Comparison of ENCODE assay signal across 6 worm cellular contexts in genomic region chrIII:3200563-3200962, ce11.
TF ChIP-seq lines count a peak whose summit lies in the region.

No protein-coding gene starts in this region.

TF ChIP-seq in whole organism, L1 larva, 84 proteins besides CTCF, POLR2A, EP300 and RAD21 (continues in another document):
- TF ChIP-seq irx-1 (tag; optimal IDR thresholded peaks at IDR 0.05; lab: Kevin White, UChicago) (no peak), lin-15B (tag; optimal IDR thresholded peaks at IDR 0.05; lab: Kevin White, UChicago) (no peak), mef-2 (tag; optimal IDR thresholded peaks at IDR 0.05; lab: Kevin White, UChicago) (no peak), C34B4.2 (tag; optimal IDR thresholded peaks at IDR 0.05; lab: Kevin White, UChicago) (no peak), lsy-2 (tag; optimal IDR thresholded peaks at IDR 0.05; lab: Kevin White, UChicago) (peak in 1 of 2 experiments; percentile 10), ztf-11 (tag; optimal IDR thresholded peaks at IDR 0.05; lab: Kevin White, UChicago) (no peak), sptf-1 (tag; optimal IDR thresholded peaks at IDR 0.05; lab: Kevin White, UChicago) (no peak), vab-15 (tag; optimal IDR thresholded peaks at IDR 0.05; lab: Kevin White, UChicago) (no peak), unc-30 (tag; optimal IDR thresholded peaks at IDR 0.05; lab: Kevin White, UChicago) (no peak), blmp-1 (tag; optimal IDR thresholded peaks at IDR 0.05; lab: Kevin White, UChicago) (no peak), swsn-7 (tag; optimal IDR thresholded peaks at IDR 0.05; lab: Kevin White, UChicago) (no peak), nhr-20 (tag; optimal IDR thresholded peaks at IDR 0.05; lab: Kevin White, UChicago) (no peak), nhr-71 (tag; optimal IDR thresholded peaks at IDR 0.05; lab: Kevin White, UChicago) (peak; percentile 41), ets-5 (GFP tag; IDR thresholded peaks at IDR 0.05; lab: Robert Waterston, UW) (no peak), unc-130 (tag; optimal IDR thresholded peaks at IDR 0.05; lab: Kevin White, UChicago) (no peak), nhr-237 (tag; optimal IDR thresholded peaks at IDR 0.05; lab: Kevin White, UChicago) (no peak)

TF ChIP-seq in whole organism, L2 larva, 48 proteins besides CTCF, POLR2A, EP300 and RAD21:
- TF ChIP-seq nhr-129 (tag; optimal IDR thresholded peaks at IDR 0.05; lab: Kevin White, UChicago) = peak; percentile 43
- peak; percentile 18 for TF ChIP-seq mab-5 (tag; optimal IDR thresholded peaks at IDR 0.05; lab: Kevin White, UChicago)
- no peak for TF ChIP-seq Y55F3AM.14 (GFP tag; optimal IDR thresholded peaks at IDR 0.05; lab: Kevin White, UChicago)
- peak in 1 of 2 experiments; percentile 16 for TF ChIP-seq lsy-2 (tag; optimal IDR thresholded peaks at IDR 0.05; lab: Kevin White, UChicago)
- no peak for TF ChIP-seq R02D3.7 (tag; optimal IDR thresholded peaks at IDR 0.05; lab: Kevin White, UChicago)
- TF ChIP-seq F13H6.1 (tag; optimal IDR thresholded peaks at IDR 0.05; lab: Kevin White, UChicago) = peak; percentile 13

TF ChIP-seq in whole organism, L3 larva, 47 proteins besides CTCF, POLR2A, EP300 and RAD21:
- no peak for TF ChIP-seq egl-5 (tag; optimal IDR thresholded peaks at IDR 0.05; lab: Kevin White, UChicago)
- peak; percentile 35 for TF ChIP-seq nfya-1 (tag; optimal IDR thresholded peaks at IDR 0.05; lab: Kevin White, UChicago; ENCODE audit: insufficient read depth)
TF ChIP-seq in whole organism, L3 larva: peak in this region for 1.

TF ChIP-seq in whole organism, late embryonic, 69 proteins besides CTCF, POLR2A, EP300 and RAD21:
- no peak for TF ChIP-seq Y22D7AL.16 (tag; optimal IDR thresholded peaks at IDR 0.05; lab: Kevin White, UChicago)
- no peak for TF ChIP-seq eyg-1 (tag; optimal IDR thresholded peaks at IDR 0.05; lab: Kevin White, UChicago)
- no peak for TF ChIP-seq pax-1 (tag; optimal IDR thresholded peaks at IDR 0.05; lab: Kevin White, UChicago)
- TF ChIP-seq sox-2 (GFP tag; IDR thresholded peaks at IDR 0.05; lab: Robert Waterston, UW) = no peak
- no peak for TF ChIP-seq hlh-6 (tag; optimal IDR thresholded peaks at IDR 0.05; lab: Kevin White, UChicago)
- TF ChIP-seq ceh-22 (tag; optimal IDR thresholded peaks at IDR 0.05; lab: Kevin White, UChicago) = no peak
- TF ChIP-seq rnt-1 (tag; optimal IDR thresholded peaks at IDR 0.05; lab: Kevin White, UChicago) = peak; percentile 78
- TF ChIP-seq unc-55 (GFP tag; optimal IDR thresholded peaks at IDR 0.05; lab: Kevin White, UChicago) = peak; percentile 75
- TF ChIP-seq elt-2 (tag; optimal IDR thresholded peaks at IDR 0.05; lab: Kevin White, UChicago) = no peak
- no peak for TF ChIP-seq sdc-2 (tag; optimal IDR thresholded peaks at IDR 0.05; lab: Kevin White, UChicago)
- no peak for TF ChIP-seq ceh-14 (tag; optimal IDR thresholded peaks at IDR 0.05; lab: Kevin White, UChicago)
- no peak for TF ChIP-seq fkh-10 (GFP tag; optimal IDR thresholded peaks at IDR 0.05; lab: Kevin White, UChicago)
- TF ChIP-seq ceh-2 (tag; optimal IDR thresholded peaks at IDR 0.05; lab: Kevin White, UChicago) = no peak
- no peak for TF ChIP-seq fkh-6 (tag; optimal IDR thresholded peaks at IDR 0.05; lab: Kevin White, UChicago)
- peak; percentile 4 for TF ChIP-seq ceh-48 (tag; optimal IDR thresholded peaks at IDR 0.05; lab: Kevin White, UChicago)
- no peak for TF ChIP-seq nhr-232 (tag; optimal IDR thresholded peaks at IDR 0.05; lab: Kevin White, UChicago)
- no peak for TF ChIP-seq npax-4 (tag; optimal IDR thresholded peaks at IDR 0.05; lab: Kevin White, UChicago)
- TF ChIP-seq pha-2 (tag; optimal IDR thresholded peaks at IDR 0.05; lab: Kevin White, UChicago) = no peak

TF ChIP-seq in whole organism, midembryonic, 9 proteins besides CTCF, POLR2A, EP300 and RAD21:
- no peak for TF ChIP-seq tab-1 (GFP tag; IDR thresholded peaks at IDR 0.05; lab: Robert Waterston, UW)
- TF ChIP-seq flt-1 (GFP tag; IDR thresholded peaks at IDR 0.05; lab: Robert Waterston, UW) = 0 out of 2 replicates have a peak, but pooled peaks have one; percentile 25
- no peak for TF ChIP-seq klf-2 (GFP tag; conservative IDR thresholded peaks at IDR 0.05; lab: Robert Waterston, UW)
- no peak for TF ChIP-seq T22C8.4 (GFP tag; IDR thresholded peaks at IDR 0.05; lab: Robert Waterston, UW)

TF ChIP-seq in whole organism, mixed stage, embryonic, 35 proteins besides CTCF, POLR2A, EP300 and RAD21:
- TF ChIP-seq unc-62 (GFP tag; optimal IDR thresholded peaks at IDR 0.05; lab: Kevin White, UChicago) (peak; percentile 90), hlh-1 (tag; optimal IDR thresholded peaks at IDR 0.05; lab: Kevin White, UChicago) (peak; percentile 99), ceh-39 (tag; optimal IDR thresholded peaks at IDR 0.05; lab: Kevin White, UChicago) (no peak), mab-5 (tag; optimal IDR thresholded peaks at IDR 0.05; lab: Kevin White, UChicago) (peak; percentile 66), unc-120 (tag; optimal IDR thresholded peaks at IDR 0.05; lab: Kevin White, UChicago; ENCODE audit: poor library complexity, severe bottlenecking) (peak; percentile 87)

Comparison
In these comparisons a context has a peak if more than half of its experiments do, and no peak if none do; other contexts are left out.
1. Of the 10 proteins assayed by ChIP-seq in both whole organism, L1 larva and whole organism, late embryonic: peak only in whole organism, L1 larva: pag-3; only in whole organism, late embryonic: none; in both: rnt-1; in neither: 8.